Worm (Caenorhabditis elegans): ENCODE measurements around the gene T07G12.3.

The T07G12.3 gene

DNA sequence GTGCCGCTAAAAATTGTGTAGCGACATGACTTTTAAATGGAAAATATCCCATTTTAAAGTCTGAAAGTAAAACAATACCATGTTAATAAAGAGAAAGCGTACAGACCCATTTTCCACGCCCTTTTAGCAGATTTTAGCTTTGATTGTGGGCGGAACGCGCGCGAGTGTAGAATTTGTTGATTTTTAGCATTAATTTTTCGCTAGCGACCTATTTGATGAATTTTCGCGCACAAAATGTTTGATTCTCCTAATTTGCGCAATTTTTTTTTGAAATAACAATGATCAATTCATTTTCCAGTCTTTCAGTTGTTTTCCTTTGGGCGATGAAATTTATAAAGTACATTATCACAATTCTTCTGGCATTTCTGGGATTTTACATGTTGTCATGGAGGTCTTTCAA is at the start of gene T07G12.3:
Gene T07G12.3 (plus strand): TSS at position 301 of the 400 bp plus-strand sequence.
- TF ChIP-seq aly-2 (tag; optimal IDR thresholded peaks at IDR 0.05), result no peak

- TF ChIP-seq nhr-28 (tag; optimal IDR thresholded peaks at IDR 0.05), result no peak
- no peak for TF ChIP-seq nhr-23 (tag; optimal IDR thresholded peaks at IDR 0.05)
Observed at ce11 chrIV:10489409-10489808, 44.3 kb upstream of the T07G12.3 start.

- no peak for TF ChIP-seq unc-62 (GFP tag; optimal IDR thresholded peaks at IDR 0.05)
- TF ChIP-seq nhr-23 (tag; optimal IDR thresholded peaks at IDR 0.05), result no peak
- TF ChIP-seq ZK546.5 (tag; optimal IDR thresholded peaks at IDR 0.05), result no peak
- no peak for TF ChIP-seq ceh-16 (tag; optimal IDR thresholded peaks at IDR 0.05)
- TF ChIP-seq mdl-1 (tag; optimal IDR thresholded peaks at IDR 0.05), result no peak
- no peak for TF ChIP-seq fkh-10 (GFP tag; optimal IDR thresholded peaks at IDR 0.05)
- no peak for TF ChIP-seq nfya-1 (tag; optimal IDR thresholded peaks at IDR 0.05; ENCODE audit: insufficient read depth)
- no peak for TF ChIP-seq nhr-76 (tag; optimal IDR thresholded peaks at IDR 0.05)
- TF ChIP-seq hmg-11 (tag; optimal IDR thresholded peaks at IDR 0.05), result no peak
- TF ChIP-seq nhr-28 (tag; optimal IDR thresholded peaks at IDR 0.05), result no peak
- no peak for TF ChIP-seq ztf-4 (tag; optimal IDR thresholded peaks at IDR 0.05)
- TF ChIP-seq sea-2 (GFP tag; optimal IDR thresholded peaks at IDR 0.05), result no peak
- TF ChIP-seq elt-3 (tag; optimal IDR thresholded peaks at IDR 0.05), result no peak
Observed at ce11 chrIV:10498401-10498800, 35.3 kb upstream of the T07G12.3 start.

DNA sequence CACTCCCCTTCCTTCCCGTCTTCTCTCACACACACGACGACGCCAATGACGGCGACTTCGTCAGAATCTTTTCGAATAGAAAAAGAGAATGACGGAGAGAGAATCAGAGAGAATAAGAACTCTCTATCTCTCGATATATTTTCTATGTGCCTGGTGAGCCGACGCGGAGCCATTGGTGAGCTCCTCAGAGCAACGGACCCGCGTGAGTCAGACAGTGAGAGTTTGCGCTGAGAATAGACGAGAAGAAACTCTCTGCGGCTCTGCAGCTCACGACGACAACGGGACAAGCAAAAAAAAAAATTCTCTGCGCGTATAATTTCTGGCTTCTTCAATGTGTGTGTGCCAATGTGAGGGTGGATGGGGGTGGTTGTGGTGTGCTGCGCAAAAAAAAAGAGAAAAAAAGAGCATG is 33.8 kb upstream of the T07G12.3 start:
- TF ChIP-seq snpc-4 (tag; optimal IDR thresholded peaks at IDR 0.05) (peak; percentile 2), tbx-2 (tag; optimal IDR thresholded peaks at IDR 0.05) (peak; percentile 55), hmg-11 (tag; optimal IDR thresholded peaks at IDR 0.05) (peak; percentile 67), egl-5 (tag; optimal IDR thresholded peaks at IDR 0.05) (peak; percentile 21), nhr-77 (tag; optimal IDR thresholded peaks at IDR 0.05) (no peak), egl-27 (tag; optimal IDR thresholded peaks at IDR 0.05) (no peak), eor-1 (tag; optimal IDR thresholded peaks at IDR 0.05) (no peak), sea-2 (GFP tag; optimal IDR thresholded peaks at IDR 0.05) (no peak), lin-15B (tag; optimal IDR thresholded peaks at IDR 0.05) (peak; percentile 55), ceh-82 (tag; optimal IDR thresholded peaks at IDR 0.05) (no peak), nhr-76 (tag; optimal IDR thresholded peaks at IDR 0.05) (no peak), fos-1 (tag; optimal IDR thresholded peaks at IDR 0.05) (peak; percentile 21), pqm-1 (tag; optimal IDR thresholded peaks at IDR 0.05) (no peak), lin-39 (tag; optimal IDR thresholded peaks at IDR 0.05) (peak; percentile 88), nfya-1 (tag; optimal IDR thresholded peaks at IDR 0.05; ENCODE audit: insufficient read depth) (peak; percentile 86), skn-1 (tag; optimal IDR thresholded peaks at IDR 0.05) (peak; percentile 27), nhr-237 (tag; optimal IDR thresholded peaks at IDR 0.05) (no peak), nhr-11 (tag; optimal IDR thresholded peaks at IDR 0.05) (peak; percentile 71), zag-1 (tag; optimal IDR thresholded peaks at IDR 0.05) (peak; percentile 62), fkh-10 (GFP tag; optimal IDR thresholded peaks at IDR 0.05) (peak; percentile 58)

DNA sequence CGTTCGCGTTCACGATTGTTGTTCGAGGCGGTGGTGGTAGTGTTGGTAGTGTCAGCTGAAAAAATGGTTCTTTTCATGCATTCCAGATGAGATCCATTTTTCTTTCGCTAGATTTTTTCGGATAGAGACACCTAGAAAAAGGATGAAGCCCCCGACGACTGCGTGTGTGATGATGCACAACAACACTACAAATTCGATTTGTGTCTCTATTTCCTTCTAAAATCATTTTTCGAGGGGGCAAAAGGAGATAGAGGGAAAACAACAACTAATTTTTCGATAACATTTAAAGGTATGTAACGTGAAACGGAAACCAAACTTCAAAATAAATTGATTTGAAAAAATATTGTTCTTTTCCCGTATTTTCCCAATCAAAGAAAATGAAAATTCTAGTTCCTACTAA is 33.3 kb upstream of the T07G12.3 start:
- TF ChIP-seq pqm-1 (tag; optimal IDR thresholded peaks at IDR 0.05), result no peak
- no peak for TF ChIP-seq unc-39 (tag; optimal IDR thresholded peaks at IDR 0.05)
- no peak for TF ChIP-seq nhr-23 (tag; optimal IDR thresholded peaks at IDR 0.05)
- TF ChIP-seq ceh-16 (tag; optimal IDR thresholded peaks at IDR 0.05), result no peak
- TF ChIP-seq ZK546.5 (tag; optimal IDR thresholded peaks at IDR 0.05), result no peak

ce11 chrIV:10501550-10502240 is 32.0 kb upstream of the T07G12.3 start, which contains the start of gene tax-6:
tax-6 (minus strand) TSS chrIV:10501600.
- TF ChIP-seq nhr-76 (tag; optimal IDR thresholded peaks at IDR 0.05) (no peak), ceh-16 (tag; optimal IDR thresholded peaks at IDR 0.05) (no peak), mml-1 (tag; optimal IDR thresholded peaks at IDR 0.05) (no peak), pha-4 (tag; optimal IDR thresholded peaks at IDR 0.05) (no peak), ceh-9 (tag; optimal IDR thresholded peaks at IDR 0.05) (no peak), snpc-4 (tag; optimal IDR thresholded peaks at IDR 0.05) (no peak), unc-39 (tag; optimal IDR thresholded peaks at IDR 0.05) (no peak), zag-1 (tag; optimal IDR thresholded peaks at IDR 0.05) (no peak), daf-12 (tag; optimal IDR thresholded peaks at IDR 0.05) (no peak), nhr-67 (tag; optimal IDR thresholded peaks at IDR 0.05) (no peak), mdl-1 (tag; optimal IDR thresholded peaks at IDR 0.05) (no peak), nhr-23 (tag; optimal IDR thresholded peaks at IDR 0.05) (no peak), skn-1 (tag; optimal IDR thresholded peaks at IDR 0.05) (no peak), elt-2 (tag; optimal IDR thresholded peaks at IDR 0.05) (no peak), ceh-28 (tag; optimal IDR thresholded peaks at IDR 0.05) (no peak)
